Worm (Caenorhabditis elegans): ENCODE results near the gene B0024.13.

Gene B0024.13

DNA sequence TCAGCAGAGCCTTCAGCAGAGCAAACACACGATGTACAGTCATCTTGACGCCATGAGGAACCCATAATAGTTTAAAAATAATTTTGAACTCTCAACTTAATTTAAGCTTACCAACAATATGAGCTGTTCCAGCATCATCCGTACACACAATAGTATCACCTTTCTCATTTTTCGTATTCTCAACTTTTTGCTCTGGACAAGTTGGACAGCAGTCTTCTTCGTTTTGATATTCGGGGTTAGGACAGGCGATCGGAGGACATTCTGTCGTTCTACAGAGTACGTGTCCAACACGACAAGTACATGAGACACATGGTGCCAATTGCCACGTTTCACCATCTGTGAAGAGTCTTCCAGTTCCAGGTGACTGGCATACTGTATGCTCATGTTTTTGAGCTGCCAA, 3.0 kb downstream of the B0024.13 start:
- TF ChIP-seq mml-1 (tag; optimal IDR thresholded peaks at IDR 0.05) (no peak), daf-12 (tag; optimal IDR thresholded peaks at IDR 0.05) (no peak), ceh-9 (tag; optimal IDR thresholded peaks at IDR 0.05) (no peak), elt-3 (tag; optimal IDR thresholded peaks at IDR 0.05) (no peak), lin-15B (tag; optimal IDR thresholded peaks at IDR 0.05) (no peak), nhr-67 (tag; optimal IDR thresholded peaks at IDR 0.05) (no peak), pha-4 (tag; optimal IDR thresholded peaks at IDR 0.05) (no peak), unc-62 (GFP tag; optimal IDR thresholded peaks at IDR 0.05) (no peak), fos-1 (tag; optimal IDR thresholded peaks at IDR 0.05) (no peak), tbx-2 (tag; optimal IDR thresholded peaks at IDR 0.05) (no peak), pqm-1 (tag; optimal IDR thresholded peaks at IDR 0.05) (no peak), ZK546.5 (tag; optimal IDR thresholded peaks at IDR 0.05) (no peak), hmg-11 (tag; optimal IDR thresholded peaks at IDR 0.05) (no peak), nhr-77 (tag; optimal IDR thresholded peaks at IDR 0.05) (no peak), ceh-16 (tag; optimal IDR thresholded peaks at IDR 0.05) (no peak), nhr-28 (tag; optimal IDR thresholded peaks at IDR 0.05) (no peak), eor-1 (tag; optimal IDR thresholded peaks at IDR 0.05) (no peak)

DNA sequence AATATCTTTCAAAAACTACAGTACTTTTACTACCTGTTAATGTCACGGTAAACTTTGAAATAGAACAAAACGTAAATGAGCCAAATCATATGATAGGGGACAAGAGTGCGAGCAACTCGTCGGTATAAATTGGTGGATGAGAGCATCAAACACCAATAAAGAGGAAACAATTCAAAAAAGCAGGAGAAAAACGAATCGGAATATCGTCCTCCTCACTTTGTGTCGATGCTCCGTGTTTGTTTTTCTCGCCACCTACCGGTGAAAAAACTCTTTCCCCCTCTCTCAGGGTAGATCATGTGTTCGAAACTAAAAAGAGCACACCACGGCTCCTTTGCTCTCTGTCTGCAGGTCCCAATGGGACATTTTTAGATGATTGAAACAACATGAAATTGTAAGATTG, 7.6 kb downstream of the B0024.13 start:
- TF ChIP-seq fkh-2 (tag; optimal IDR thresholded peaks at IDR 0.05) (no peak), ama-1 (optimal IDR thresholded peaks at IDR 0.05) (no peak), pha-4 (tag; optimal IDR thresholded peaks at IDR 0.05) (peak; percentile 74)

DNA sequence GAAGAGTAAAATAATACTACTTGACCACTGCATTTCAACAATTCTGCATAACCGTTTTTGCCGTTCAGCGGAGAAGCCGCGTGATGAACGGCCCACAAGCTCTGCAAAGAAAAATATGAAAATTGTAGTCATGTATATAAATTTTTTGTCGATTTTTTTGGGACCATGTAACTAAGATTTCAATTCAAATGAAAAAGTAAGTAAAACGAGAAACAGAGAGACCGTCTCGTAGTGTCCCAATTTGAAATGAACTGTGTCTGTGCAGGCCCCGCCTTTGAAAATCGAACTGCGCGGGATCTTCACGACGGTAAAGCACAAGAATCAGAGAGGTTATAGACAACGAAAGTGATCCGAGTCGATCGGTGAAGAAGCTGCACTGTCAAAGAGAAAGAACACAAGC, 11.5 kb downstream of the B0024.13 start, which contains the start of gene crm-1:
Gene crm-1 (minus strand): TSS at position 101 of the 400 bp plus-strand sequence.
- no peak for TF ChIP-seq lin-39 (tag; optimal IDR thresholded peaks at IDR 0.05)
- no peak for TF ChIP-seq ceh-28 (tag; optimal IDR thresholded peaks at IDR 0.05)
- no peak for TF ChIP-seq lsy-12 (tag; optimal IDR thresholded peaks at IDR 0.05)
- no peak for TF ChIP-seq fos-1 (tag; optimal IDR thresholded peaks at IDR 0.05)
- no peak for TF ChIP-seq elt-2 (tag; optimal IDR thresholded peaks at IDR 0.05)
- TF ChIP-seq jun-1 (tag; optimal IDR thresholded peaks at IDR 0.05), result no peak
- no peak for TF ChIP-seq skn-1 (tag; optimal IDR thresholded peaks at IDR 0.05)
- no peak for TF ChIP-seq nhr-28 (tag; optimal IDR thresholded peaks at IDR 0.05)
- TF ChIP-seq ztf-4 (tag; optimal IDR thresholded peaks at IDR 0.05), result no peak
- TF ChIP-seq unc-39 (tag; optimal IDR thresholded peaks at IDR 0.05), result no peak

DNA sequence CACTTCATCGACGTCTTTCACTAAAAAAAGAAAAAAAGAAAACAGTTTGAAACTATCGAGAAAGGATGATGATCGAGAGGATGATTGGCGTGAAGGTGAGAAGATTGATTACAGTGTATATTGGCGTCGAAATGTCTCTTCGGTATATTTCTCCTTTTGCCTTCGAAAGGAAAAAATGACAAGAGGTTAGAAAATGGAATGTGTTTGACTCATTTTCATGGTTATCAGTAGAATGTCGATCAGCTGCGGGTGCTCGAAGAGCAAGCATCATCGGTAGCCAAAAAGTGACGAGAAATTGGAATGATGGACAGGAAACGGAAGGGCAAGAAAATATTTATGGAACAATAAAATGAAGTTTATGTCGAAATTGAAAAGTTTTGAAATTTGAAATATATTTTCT, 13.3 kb downstream of the B0024.13 start:
- TF ChIP-seq elt-2 (tag; optimal IDR thresholded peaks at IDR 0.05) (peak; percentile 35), nhr-67 (tag; optimal IDR thresholded peaks at IDR 0.05) (no peak)

DNA sequence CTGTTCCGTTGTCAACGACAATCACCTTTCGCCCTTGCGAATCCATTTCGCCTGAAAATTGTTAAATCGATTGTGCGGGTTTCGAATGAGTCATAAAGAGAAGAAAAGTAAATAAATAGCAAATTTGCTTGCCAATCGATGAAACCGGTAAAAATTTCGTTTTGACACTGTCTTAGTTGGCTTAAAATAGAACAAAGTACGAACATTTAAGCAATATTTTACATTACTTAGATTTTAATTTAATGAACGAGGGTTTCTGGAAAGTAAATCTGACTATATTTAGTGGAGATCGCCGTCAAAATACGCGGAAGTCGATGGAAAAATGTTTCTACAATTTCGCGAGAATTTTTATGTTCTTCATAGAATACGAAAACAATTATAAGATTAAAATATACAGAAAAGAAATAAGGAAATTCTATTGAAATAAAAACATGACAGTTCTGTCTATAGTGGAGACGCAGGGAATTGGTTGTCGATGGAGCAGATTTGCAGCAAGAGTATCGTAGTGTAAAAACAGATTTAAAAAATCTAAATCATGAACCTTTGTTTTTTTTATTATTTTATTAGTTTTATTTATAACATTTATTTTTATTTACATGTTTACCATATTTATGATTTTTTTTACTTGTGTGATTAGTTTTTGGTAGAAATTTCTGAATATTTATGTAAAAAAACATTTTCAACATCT, 17.9 kb downstream of the B0024.13 start, which contains the start of gene arx-2:
Gene arx-2 (minus strand): TSS at position 51 of the 688 bp plus-strand sequence.
- TF ChIP-seq elt-2 (tag; optimal IDR thresholded peaks at IDR 0.05) (no peak), lin-15B (tag; optimal IDR thresholded peaks at IDR 0.05) (peak; percentile 69), ceh-28 (tag; optimal IDR thresholded peaks at IDR 0.05) (no peak), pha-4 (tag; optimal IDR thresholded peaks at IDR 0.05) (peak; percentile 82), snpc-4 (tag; optimal IDR thresholded peaks at IDR 0.05) (peak; percentile 67), nhr-23 (tag; optimal IDR thresholded peaks at IDR 0.05) (peak; percentile 65), nfya-1 (tag; optimal IDR thresholded peaks at IDR 0.05; ENCODE audit: insufficient read depth) (peak; percentile 53), hmg-11 (tag; optimal IDR thresholded peaks at IDR 0.05) (peak; percentile 13), ztf-11 (tag; optimal IDR thresholded peaks at IDR 0.05) (no peak)

DNA sequence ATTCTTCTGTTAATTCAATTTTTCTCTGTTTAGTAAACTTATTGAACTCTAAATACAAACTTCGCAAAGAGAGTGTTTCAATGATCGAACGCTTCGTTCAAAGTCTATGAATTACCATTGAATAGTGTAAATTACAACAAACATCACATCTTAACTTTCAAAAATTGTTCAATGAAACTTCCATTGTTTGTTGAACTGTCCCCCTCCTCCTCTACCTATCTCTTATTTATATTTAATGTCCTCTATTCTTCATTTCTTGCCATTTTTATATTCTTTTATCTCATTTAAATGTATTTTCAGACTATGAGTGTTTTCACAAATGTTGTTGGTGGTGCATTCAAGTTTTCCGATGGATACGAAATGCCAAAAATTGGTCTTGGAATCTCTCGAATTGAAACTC, 18.7 kb downstream of the B0024.13 start, which contains the start of gene K07C5.2:
Gene K07C5.2 (plus strand): TSS at position 301 of the 400 bp plus-strand sequence.
- TF ChIP-seq pqm-1 (tag; optimal IDR thresholded peaks at IDR 0.05) (peak; percentile 4), R02D3.7 (tag; optimal IDR thresholded peaks at IDR 0.05) (no peak)
